Fruit fly (Drosophila melanogaster) whole organism, embryonic: ENCODE data around the gene Alh.

Source experiments
- CG8924 ChIP-seq: fragments of 200-800 bp; optimal IDR thresholded peaks from 3 replicates; lab custom pipeline; 2019; ENCODE audit warnings: missing biosample characterization, mild to moderate bottlenecking, missing genetic modification characterization, moderate library complexity
- slou ChIP-seq: fragments of 200-800 bp; sonication (Bioruptor generic); optimal IDR thresholded peaks from 3 replicates; lab custom pipeline; 2016; ENCODE audit warnings: missing biosample characterization, missing genetic modification characterization

DNA sequence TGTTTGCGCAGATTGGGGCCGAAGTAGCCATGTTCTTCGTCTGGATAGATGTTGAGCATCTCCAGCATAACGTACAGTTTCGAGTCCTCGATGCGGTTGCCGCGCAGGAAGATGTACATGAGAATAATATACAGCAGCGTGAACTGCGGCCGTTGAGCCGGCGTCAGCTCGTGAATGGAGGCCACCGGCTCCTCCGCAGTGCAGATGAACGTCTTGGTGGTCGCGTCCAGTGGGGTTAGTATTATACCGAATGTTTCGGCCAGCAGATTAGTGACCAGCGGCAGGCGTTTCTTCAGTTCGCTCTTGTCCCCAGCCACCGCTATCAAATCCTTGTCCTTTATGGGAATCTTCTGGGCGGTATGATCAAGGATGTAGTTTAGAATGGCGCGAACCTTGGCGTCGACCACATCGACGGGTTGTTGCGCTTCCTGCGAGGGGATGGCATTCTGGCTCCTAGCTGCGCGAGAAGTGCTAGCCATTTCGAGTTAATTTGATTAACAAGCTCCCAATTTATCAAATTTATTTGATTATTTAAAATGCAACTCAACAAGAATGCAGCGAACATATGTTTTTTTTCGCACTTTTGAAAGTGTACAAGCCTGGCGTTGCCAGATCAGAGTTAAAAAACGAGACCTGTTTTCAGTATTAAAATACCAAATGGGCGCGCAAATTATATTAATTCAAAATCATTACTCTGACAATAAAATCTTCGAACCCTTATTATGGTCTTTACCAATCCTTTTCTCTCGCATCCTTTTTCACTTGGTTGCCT, 30.8 kb upstream of the Alh start, which contains the start of gene MAGE:
- TF ChIP-seq CG8924 (no peak), slou (GFP tag; lab: Kevin White, UChicago) (no peak)
